Worm (Caenorhabditis elegans) whole organism, late embryonic: ENCODE measurements around the gene moc-6.

ENCODE experiments used
- K09A11.1 ChIP-seq: sonication (generic microtip); optimal IDR thresholded peaks from 2 replicates; lab custom pipeline; 2017; ENCODE audit warnings: antibody characterized with exemption, mild to moderate bottlenecking, missing genetic modification characterization, missing compliant biosample characterization; ENCODE audit not compliant: insufficient read depth
- Y22D7AL.16 ChIP-seq: sonication (generic microtip); optimal IDR thresholded peaks from 2 replicates; lab custom pipeline; 2016; ENCODE audit warnings: missing genetic modification characterization, missing compliant biosample characterization
- ama-1 ChIP-seq: fragments of 150-350 bp; optimal IDR thresholded peaks from 2 replicates; lab custom pipeline; 2014
- ceh-14 ChIP-seq: sonication (generic microtip); optimal IDR thresholded peaks from 2 replicates; lab custom pipeline; 2016; ENCODE audit warnings: missing genotype, missing genetic modification characterization, missing compliant biosample characterization
- ceh-18 ChIP-seq: sonication (generic microtip); optimal IDR thresholded peaks from 2 replicates; lab custom pipeline; 2016; ENCODE audit warnings: missing genetic modification characterization, missing compliant biosample characterization
- ceh-19 ChIP-seq: fragments of 200-800 bp; sonication (Bioruptor generic); optimal IDR thresholded peaks from 2 replicates; lab custom pipeline; 2018; ENCODE audit warnings: mild to moderate bottlenecking, missing genetic modification characterization, missing compliant biosample characterization
- ceh-30 ChIP-seq: fragments of 150-350 bp; optimal IDR thresholded peaks from 2 replicates; lab custom pipeline; 2014; ENCODE audit warnings: missing biosample characterization, missing genetic modification characterization
- ceh-34 ChIP-seq: sonication (generic microtip); optimal IDR thresholded peaks from 2 replicates; lab custom pipeline; 2016; ENCODE audit warnings: mild to moderate bottlenecking, missing genetic modification characterization, missing compliant biosample characterization
- ceh-45 ChIP-seq: fragments of 200-800 bp; sonication (Bioruptor generic); IDR thresholded peaks from 2 replicates; pipeline ENCODE4 v1.3.6; 2022; ENCODE audit warnings: missing genetic modification reagents, missing genetic modification characterization, missing compliant biosample characterization
- che-1 ChIP-seq: sonication (generic microtip); optimal IDR thresholded peaks from 2 replicates; lab custom pipeline; 2016; ENCODE audit warnings: mild to moderate bottlenecking, missing genetic modification characterization, missing compliant biosample characterization
- dve-1 ChIP-seq: sonication (generic microtip); optimal IDR thresholded peaks from 2 replicates; lab custom pipeline; 2017; ENCODE audit warnings: antibody characterized with exemption, mild to moderate bottlenecking, missing genetic modification characterization, missing compliant biosample characterization
- elt-2 ChIP-seq: sonication (generic microtip); optimal IDR thresholded peaks from 2 replicates; lab custom pipeline; 2016; ENCODE audit warnings: missing genetic modification reagents, missing genetic modification characterization, missing compliant biosample characterization
- elt-4 ChIP-seq: sonication (generic microtip); optimal IDR thresholded peaks from 2 replicates; lab custom pipeline; 2016; ENCODE audit warnings: missing genetic modification characterization, missing compliant biosample characterization
- ets-4 ChIP-seq: sonication (generic microtip); optimal IDR thresholded peaks from 2 replicates; lab custom pipeline; 2016; ENCODE audit warnings: missing genetic modification characterization, missing compliant biosample characterization
- eyg-1 ChIP-seq: sonication (generic microtip); optimal IDR thresholded peaks from 2 replicates; lab custom pipeline; 2016; ENCODE audit warnings: missing genotype, missing genetic modification characterization, missing compliant biosample characterization
- fkh-10 ChIP-seq: fragments of 150-350 bp; optimal IDR thresholded peaks from 2 replicates; lab custom pipeline; 2014; ENCODE audit warnings: missing biosample characterization, missing genetic modification reagents, missing genetic modification characterization
- hlh-13 ChIP-seq: fragments of 200-800 bp; sonication (Bioruptor generic); optimal IDR thresholded peaks from 2 replicates; lab custom pipeline; 2018; ENCODE audit warnings: mild to moderate bottlenecking, missing genetic modification characterization, missing compliant biosample characterization
- hlh-15 ChIP-seq: sonication (generic microtip); optimal IDR thresholded peaks from 2 replicates; lab custom pipeline; 2016; ENCODE audit warnings: missing genetic modification characterization, missing compliant biosample characterization
- hlh-6 ChIP-seq: sonication (generic microtip); optimal IDR thresholded peaks from 2 replicates; lab custom pipeline; 2016; ENCODE audit warnings: missing genotype, missing genetic modification characterization, missing compliant biosample characterization
- hlh-8 ChIP-seq: sonication (generic microtip); optimal IDR thresholded peaks from 2 replicates; lab custom pipeline; 2016; ENCODE audit warnings: missing genotype, missing genetic modification characterization, missing compliant biosample characterization
- lin-11 ChIP-seq: fragments of 200-800 bp; sonication (Bioruptor generic); optimal IDR thresholded peaks from 2 replicates; lab custom pipeline; 2018; ENCODE audit warnings: mild to moderate bottlenecking, missing genetic modification characterization, missing compliant biosample characterization
- madf-2 ChIP-seq: sonication (generic microtip); optimal IDR thresholded peaks from 2 replicates; lab custom pipeline; 2017; ENCODE audit warnings: missing genetic modification characterization, missing compliant biosample characterization
- mec-3 ChIP-seq: sonication (generic microtip); optimal IDR thresholded peaks from 2 replicates; lab custom pipeline; 2016; ENCODE audit warnings: borderline replicate concordance, missing genetic modification characterization, missing compliant biosample characterization
- npax-4 ChIP-seq: sonication (generic microtip); optimal IDR thresholded peaks from 2 replicates; lab custom pipeline; 2016; ENCODE audit warnings: missing genetic modification characterization, missing compliant biosample characterization
- odd-2 ChIP-seq: sonication (generic microtip); optimal IDR thresholded peaks from 2 replicates; lab custom pipeline; 2017; ENCODE audit warnings: antibody characterized with exemption, mild to moderate bottlenecking, missing genetic modification characterization, missing compliant biosample characterization
- pat-9 ChIP-seq: fragments of 200-800 bp; sonication (Bioruptor generic); optimal IDR thresholded peaks from 2 replicates; lab custom pipeline; 2018; ENCODE audit warnings: mild to moderate bottlenecking, missing genetic modification characterization, moderate library complexity, missing compliant biosample characterization
- pax-1 ChIP-seq: fragments of 150-350 bp; optimal IDR thresholded peaks from 2 replicates; lab custom pipeline; 2014; ENCODE audit warnings: missing biosample characterization, missing genetic modification characterization
- pha-4 ChIP-seq: fragments of 150-350 bp; optimal IDR thresholded peaks from 2 replicates; lab custom pipeline; 2018; ENCODE audit warnings: missing biosample characterization, missing genetic modification reagents, missing genetic modification characterization
- pqm-1 ChIP-seq: sonication (generic microtip); optimal IDR thresholded peaks from 2 replicates; lab custom pipeline; 2016; ENCODE audit warnings: missing genetic modification characterization, missing compliant biosample characterization
- rnt-1 ChIP-seq: sonication (generic microtip); optimal IDR thresholded peaks from 2 replicates; lab custom pipeline; 2016; ENCODE audit warnings: missing genetic modification characterization, missing compliant biosample characterization
- sox-2 ChIP-seq: fragments of 200-800 bp; sonication (Bioruptor generic); IDR thresholded peaks from 2 replicates; pipeline ENCODE4 v1.3.6; 2022; ENCODE audit warnings: missing genetic modification reagents, missing genetic modification characterization, missing compliant biosample characterization
- syd-9 ChIP-seq: sonication (generic microtip); optimal IDR thresholded peaks from 2 replicates; lab custom pipeline; 2016; ENCODE audit warnings: mild to moderate bottlenecking, missing genetic modification characterization, moderate library complexity, missing compliant biosample characterization
- tbx-2 ChIP-seq: sonication (generic microtip); optimal IDR thresholded peaks from 2 replicates; lab custom pipeline; 2016; ENCODE audit warnings: missing genetic modification characterization, missing compliant biosample characterization
- tbx-7 ChIP-seq: sonication (generic microtip); optimal IDR thresholded peaks from 2 replicates; lab custom pipeline; 2016; ENCODE audit warnings: missing genotype, missing genetic modification characterization, missing compliant biosample characterization
- unc-3 ChIP-seq, 2 experiments: fragments of 200-800 bp in 1 of 2; sonication (Bioruptor generic) in 1 of 2; sonication (generic microtip) in 1 of 2; conservative IDR thresholded peaks in 1 of 2; optimal IDR thresholded peaks in 1 of 2; 2 replicates each; pipeline versions ENCODE4 v1.3.6 to Lab custom; 2016 to 2022; ENCODE audit warnings: missing compliant biosample characterization in 2 of 2, missing genetic modification characterization in 2 of 2, missing genetic modification reagents in 1 of 2
- unc-42 ChIP-seq: sonication (generic microtip); optimal IDR thresholded peaks from 2 replicates; lab custom pipeline; 2016; ENCODE audit warnings: missing genotype, missing genetic modification characterization, missing compliant biosample characterization
- unc-55 ChIP-seq: sonication (generic microtip); optimal IDR thresholded peaks from 2 replicates; lab custom pipeline; 2017; ENCODE audit warnings: missing biosample characterization, missing genetic modification reagents, missing genetic modification characterization
- unc-86 ChIP-seq: sonication (generic microtip); optimal IDR thresholded peaks from 2 replicates; lab custom pipeline; 2016; ENCODE audit warnings: missing genetic modification characterization, missing compliant biosample characterization
- ztf-16 ChIP-seq: sonication (generic microtip); optimal IDR thresholded peaks from 2 replicates; lab custom pipeline; 2017; ENCODE audit warnings: missing genetic modification characterization, missing compliant biosample characterization

The moc-6 gene

DNA sequence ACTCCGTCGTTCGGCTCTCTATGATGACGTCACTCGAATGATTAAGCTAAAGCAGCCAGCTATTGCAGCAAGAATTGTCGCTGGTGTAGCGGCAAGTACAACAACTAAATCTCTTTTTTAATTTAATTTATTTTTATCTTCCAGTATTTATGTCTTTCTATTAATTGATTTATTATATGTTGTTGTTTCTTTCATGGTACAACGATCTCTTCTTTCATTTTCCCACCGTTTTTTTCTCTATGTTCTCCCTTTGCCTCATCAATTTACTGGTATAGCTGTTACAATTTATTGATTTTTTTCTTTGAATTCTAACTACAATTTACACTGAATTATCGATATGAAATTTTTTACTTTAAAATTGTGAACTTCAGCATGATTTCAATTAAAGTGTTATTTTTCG is at the start of gene moc-6:
moc-6 (plus strand) TSS at position 301 of the 400 bp plus-strand sequence.
- TF ChIP-seq lin-11 (no peak), ceh-34 (tag; lab: Kevin White, UChicago) (no peak), ceh-18 (no peak), unc-86 (no peak), mec-3 (tag; lab: Kevin White, UChicago) (no peak), npax-4 (tag; lab: Kevin White, UChicago) (no peak), unc-42 (tag; lab: Kevin White, UChicago) (no peak), pat-9 (tag; lab: Kevin White, UChicago) (no peak), ceh-14 (no peak), dve-1 (no peak), ztf-16 (tag; lab: Kevin White, UChicago) (no peak), K09A11.1 (tag; lab: Kevin White, UChicago) (no peak), elt-4 (tag; lab: Kevin White, UChicago) (no peak), ama-1 (no peak), ceh-45 (no peak), ceh-19 (no peak), ets-4 (tag; lab: Kevin White, UChicago) (no peak), pqm-1 (tag; lab: Kevin White, UChicago) (no peak)

DNA sequence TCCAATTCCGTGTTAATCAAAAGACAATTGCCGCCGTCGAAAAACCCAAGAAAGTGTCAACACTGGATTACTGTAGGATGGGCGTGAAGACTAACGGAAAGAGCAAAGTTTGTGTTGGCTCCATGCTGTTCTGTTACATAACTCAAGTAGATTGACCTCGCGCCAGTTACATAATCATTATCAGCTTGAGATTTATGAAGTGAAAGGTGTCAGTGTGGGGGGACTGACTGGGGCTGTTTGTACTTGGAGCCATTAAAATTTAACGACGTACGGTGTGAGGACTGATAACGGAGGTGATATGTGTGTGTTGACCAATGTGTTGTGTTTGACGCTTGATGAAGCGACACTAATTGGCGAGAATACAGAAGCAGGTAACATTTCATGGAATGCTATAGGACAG is 49.0 kb upstream of the moc-6 start:
- TF ChIP-seq hlh-8 (tag; lab: Kevin White, UChicago), result no peak
- TF ChIP-seq che-1 (tag; lab: Kevin White, UChicago), result no peak
- TF ChIP-seq dve-1, result no peak
- TF ChIP-seq hlh-6, result no peak
- TF ChIP-seq pat-9 (tag; lab: Kevin White, UChicago), result no peak
- TF ChIP-seq tbx-2, result peak; percentile 74
- TF ChIP-seq rnt-1, result no peak
- TF ChIP-seq elt-2 (tag; lab: Kevin White, UChicago), result peak; percentile 91
- no peak for TF ChIP-seq hlh-15 (tag; lab: Kevin White, UChicago)

DNA sequence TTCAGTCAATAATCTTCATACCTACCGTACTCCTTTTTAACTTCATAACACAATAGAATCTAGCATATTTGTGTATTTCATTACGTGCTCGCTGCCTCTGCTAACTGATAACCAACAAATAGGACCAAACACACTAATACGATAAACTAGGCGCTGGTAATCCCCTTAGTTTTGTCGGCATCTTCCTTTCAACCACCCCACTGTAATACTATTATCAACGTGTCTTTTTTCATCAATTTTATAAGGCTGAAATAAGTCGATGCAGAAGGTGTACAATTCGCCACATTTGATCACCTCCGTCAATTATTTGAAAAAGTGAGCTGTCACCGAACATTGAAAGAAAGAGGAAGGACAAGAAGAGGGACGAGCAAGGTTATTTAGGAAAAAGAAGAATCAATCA is 48.3 kb upstream of the moc-6 start:
- no peak for TF ChIP-seq fkh-10 (GFP tag; lab: Kevin White, UChicago)
- no peak for TF ChIP-seq tbx-2

DNA sequence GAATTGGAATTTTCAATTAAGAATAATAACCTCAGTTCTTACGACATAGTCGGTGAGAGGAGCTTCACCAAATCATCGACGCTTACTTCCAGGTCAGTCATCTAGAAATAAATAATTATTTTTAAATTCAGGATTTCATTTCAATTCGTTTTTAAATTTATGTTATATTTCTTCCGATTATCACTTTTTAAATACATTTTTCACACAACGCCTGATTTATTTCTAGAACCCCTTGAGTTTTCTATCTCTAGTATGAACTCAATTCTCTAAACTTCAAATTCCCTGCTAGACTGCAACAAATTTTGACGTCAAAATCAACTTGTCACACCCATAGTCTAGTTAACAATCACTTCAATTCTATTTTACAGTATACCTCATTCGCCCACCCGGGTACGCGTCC is 46.3 kb upstream of the moc-6 start, which contains the start of gene Y54H5A.2:
Y54H5A.2 (minus strand) TSS at position 101 of the 400 bp plus-strand sequence.
- no peak for TF ChIP-seq sox-2
- no peak for TF ChIP-seq tbx-7
- no peak for TF ChIP-seq hlh-13
- no peak for TF ChIP-seq elt-2 (tag; lab: Kevin White, UChicago)
- TF ChIP-seq, all 69 proteins: peak for 0

DNA sequence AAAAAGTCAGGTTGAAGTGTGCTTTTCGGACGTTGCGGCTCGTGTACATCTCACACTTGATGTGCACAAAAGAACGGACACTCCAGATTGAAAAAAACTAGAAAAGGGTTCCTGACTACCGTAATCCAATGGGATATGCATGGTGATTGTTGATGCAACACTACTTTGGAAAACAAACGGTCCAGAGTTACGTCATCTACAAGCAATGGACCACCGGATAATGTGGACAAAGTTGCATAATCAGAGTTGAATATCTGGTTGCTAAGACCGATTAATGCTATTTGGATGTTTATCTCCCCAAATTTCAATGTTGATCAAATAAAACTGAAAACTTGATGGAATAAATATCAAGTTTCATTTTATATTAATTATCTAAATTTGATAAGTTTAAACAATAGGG is 45.8 kb upstream of the moc-6 start:
- peak; percentile 68 for TF ChIP-seq tbx-2
- TF ChIP-seq odd-2, result no peak
- TF ChIP-seq pat-9 (tag; lab: Kevin White, UChicago), result no peak
- TF ChIP-seq unc-3 (GFP tag; conservative IDR thresholded peaks at IDR 0.05; lab: Robert Waterston, UW), result no peak
- TF ChIP-seq unc-3 (tag; optimal IDR thresholded peaks at IDR 0.05; lab: Kevin White, UChicago), result no peak
- TF ChIP-seq, all 69 proteins: peak for 1

DNA sequence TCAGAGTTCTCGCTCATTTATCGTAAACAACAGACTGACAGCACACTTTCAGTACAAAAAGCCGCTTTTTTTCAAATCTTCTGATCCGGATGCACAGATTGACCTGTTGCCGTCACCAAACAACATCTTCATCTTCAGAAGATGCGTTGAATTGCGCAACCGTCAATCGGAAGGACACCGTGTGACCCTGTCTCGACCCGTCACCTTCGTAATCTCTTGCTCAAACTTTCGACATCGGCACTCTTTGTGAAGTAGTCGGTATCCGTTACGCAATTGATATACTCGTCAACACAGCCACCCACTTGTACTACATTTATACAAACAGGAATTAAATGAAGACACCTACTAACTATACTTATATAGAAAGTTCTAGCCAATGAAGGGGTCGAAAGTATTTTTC is 44.8 kb upstream of the moc-6 start:
- TF ChIP-seq K09A11.1 (tag; lab: Kevin White, UChicago), result no peak
- no peak for TF ChIP-seq eyg-1 (tag; lab: Kevin White, UChicago)
- no peak for TF ChIP-seq unc-3 (GFP tag; conservative IDR thresholded peaks at IDR 0.05; lab: Robert Waterston, UW)
- TF ChIP-seq unc-3 (tag; optimal IDR thresholded peaks at IDR 0.05; lab: Kevin White, UChicago), result no peak
- no peak for TF ChIP-seq syd-9
- no peak for TF ChIP-seq madf-2
- no peak for TF ChIP-seq pax-1 (tag; lab: Kevin White, UChicago)
- no peak for TF ChIP-seq hlh-13
- TF ChIP-seq unc-55 (GFP tag; lab: Kevin White, UChicago), result peak; percentile 33
- no peak for TF ChIP-seq ceh-19
- no peak for TF ChIP-seq pha-4 (tag; lab: Kevin White, UChicago)
- TF ChIP-seq unc-86, result no peak
- TF ChIP-seq rnt-1, result no peak
- no peak for TF ChIP-seq ceh-30
- TF ChIP-seq tbx-2, result peak; percentile 85
- TF ChIP-seq Y22D7AL.16 (tag; lab: Kevin White, UChicago), result no peak
